Worm (Caenorhabditis elegans) whole organism, L3 larva: Measurements from ENCODE around the gene C42D8.1.

ENCODE experiments used
- ZK546.5 ChIP-seq: sonication (generic microtip); optimal IDR thresholded peaks from 2 replicates; lab custom pipeline; 2017; ENCODE audit warnings: missing biosample characterization, missing genetic modification characterization
- aly-2 ChIP-seq: fragments of 150-350 bp; optimal IDR thresholded peaks from 2 replicates; lab custom pipeline; 2014; ENCODE audit warnings: missing biosample characterization, missing genetic modification characterization
- ama-1 ChIP-seq: fragments of 150-350 bp; optimal IDR thresholded peaks from 2 replicates; lab custom pipeline; 2018
- ceh-9 ChIP-seq: sonication (generic microtip); optimal IDR thresholded peaks from 2 replicates; lab custom pipeline; 2018; ENCODE audit warnings: missing biosample characterization, missing genetic modification characterization
- elt-1 ChIP-seq: fragments of 150-350 bp; optimal IDR thresholded peaks from 2 replicates; lab custom pipeline; 2014; ENCODE audit warnings: missing biosample characterization, missing genetic modification characterization
- elt-3 ChIP-seq, 3 experiments: fragments of 150-350 bp in 1 of 3; sonication (generic microtip) in 2 of 3; optimal IDR thresholded peaks; 2 replicates in 2 of 3; 4 replicates in 1 of 3; lab custom pipeline; 2014 to 2017; ENCODE audit warnings: missing biosample characterization in 3 of 3, missing genetic modification characterization in 3 of 3
- hmg-11 ChIP-seq: sonication (generic microtip); optimal IDR thresholded peaks from 2 replicates; lab custom pipeline; 2016; ENCODE audit warnings: missing genetic modification characterization, missing compliant biosample characterization
- jun-1 ChIP-seq: fragments of 150-350 bp; optimal IDR thresholded peaks from 2 replicates; lab custom pipeline; 2014; ENCODE audit warnings: missing biosample characterization, missing genetic modification reagents, missing genetic modification characterization
- lin-15B ChIP-seq: fragments of 150-350 bp; optimal IDR thresholded peaks from 2 replicates; lab custom pipeline; 2014; ENCODE audit warnings: missing biosample characterization, missing genetic modification characterization
- lin-39 ChIP-seq: fragments of 150-350 bp; optimal IDR thresholded peaks from 2 replicates; lab custom pipeline; 2018; ENCODE audit warnings: missing biosample characterization, missing genetic modification reagents, missing genetic modification characterization
- mdl-1 ChIP-seq: fragments of 150-350 bp; optimal IDR thresholded peaks from 2 replicates; lab custom pipeline; 2014; ENCODE audit warnings: missing biosample characterization, missing genetic modification characterization
- mml-1 ChIP-seq: fragments of 150-350 bp; sonication (generic microtip); optimal IDR thresholded peaks from 3 replicates; lab custom pipeline; 2014; ENCODE audit warnings: missing biosample characterization, missing genetic modification characterization
- nfya-1 ChIP-seq: sonication (generic microtip); optimal IDR thresholded peaks from 2 replicates; lab custom pipeline; 2017; ENCODE audit warnings: missing genetic modification characterization, mild to moderate bottlenecking, missing compliant biosample characterization, antibody characterized with exemption, moderate library complexity; ENCODE audit not compliant: insufficient read depth
- nhr-237 ChIP-seq: fragments of 150-350 bp; optimal IDR thresholded peaks from 2 replicates; lab custom pipeline; 2014; ENCODE audit warnings: missing biosample characterization, missing genetic modification characterization
- nhr-25 ChIP-seq: sonication (generic microtip); optimal IDR thresholded peaks from 2 replicates; lab custom pipeline; 2017; ENCODE audit warnings: missing biosample characterization, missing genetic modification characterization
- nhr-28 ChIP-seq: fragments of 150-350 bp; optimal IDR thresholded peaks from 2 replicates; lab custom pipeline; 2014; ENCODE audit warnings: missing biosample characterization, missing genetic modification characterization
- nhr-43 ChIP-seq: sonication (generic microtip); optimal IDR thresholded peaks from 2 replicates; lab custom pipeline; 2016; ENCODE audit warnings: mild to moderate bottlenecking, missing genetic modification characterization, missing compliant biosample characterization; ENCODE audit not compliant: poor library complexity, severe bottlenecking
- nhr-67 ChIP-seq: fragments of 150-350 bp; optimal IDR thresholded peaks from 2 replicates; lab custom pipeline; 2014; ENCODE audit warnings: missing biosample characterization, missing genetic modification characterization
- nhr-76 ChIP-seq: fragments of 150-350 bp; sonication (generic microtip); optimal IDR thresholded peaks from 5 replicates; lab custom pipeline; 2014; ENCODE audit warnings: missing biosample characterization, missing genetic modification characterization
- pha-4 ChIP-seq: fragments of 150-350 bp; optimal IDR thresholded peaks from 2 replicates; lab custom pipeline; 2014; ENCODE audit warnings: missing biosample characterization, missing genetic modification reagents, missing genetic modification characterization
- pqm-1 ChIP-seq: fragments of 150-350 bp; optimal IDR thresholded peaks from 2 replicates; lab custom pipeline; 2017; ENCODE audit warnings: missing biosample characterization, missing genetic modification characterization, inconsistent platforms
- sea-2 ChIP-seq: fragments of 150-350 bp; sonication (generic microtip); optimal IDR thresholded peaks from 4 replicates; lab custom pipeline; 2014; ENCODE audit warnings: missing biosample characterization, missing genetic modification reagents, missing genetic modification characterization
- skn-1 ChIP-seq: fragments of 150-350 bp; optimal IDR thresholded peaks from 2 replicates; lab custom pipeline; 2014; ENCODE audit warnings: missing biosample characterization, missing genetic modification characterization
- unc-39 ChIP-seq: sonication (generic microtip); optimal IDR thresholded peaks from 4 replicates; lab custom pipeline; 2017; ENCODE audit warnings: missing biosample characterization, missing genetic modification characterization
- zag-1 ChIP-seq: fragments of 150-350 bp; optimal IDR thresholded peaks from 2 replicates; lab custom pipeline; 2014; ENCODE audit warnings: missing biosample characterization, missing genetic modification characterization

C42D8.1 gene

ce11 chrX:5122791-5123414 lies 13.6 kb downstream of the C42D8.1 start (continued):
- peak; percentile 30 for TF ChIP-seq pqm-1 (tag; lab: Kevin White, UChicago)

ce11 chrX:5124288-5124687 lies 15.0 kb downstream of the C42D8.1 start:
- TF ChIP-seq skn-1 (tag; lab: Kevin White, UChicago) (no peak), ama-1 (lab: Kevin White, UChicago) (no peak), pqm-1 (tag; lab: Kevin White, UChicago) (no peak), nhr-25 (peak; percentile 31), sea-2 (GFP tag; lab: Kevin White, UChicago) (no peak)

ce11 chrX:5129447-5129846 lies 20.1 kb downstream of the C42D8.1 start:
- TF ChIP-seq elt-3 (tag; optimal IDR thresholded peaks at IDR 0.05; lab: Kevin White, UChicago) (no peak), nhr-25 (no peak), skn-1 (tag; lab: Kevin White, UChicago) (no peak), zag-1 (tag; lab: Kevin White, UChicago) (no peak), sea-2 (GFP tag; lab: Kevin White, UChicago) (no peak), mdl-1 (no peak), nhr-67 (tag; lab: Kevin White, UChicago) (no peak), lin-39 (no peak), aly-2 (no peak)

ce11 chrX:5131760-5132159 lies 22.5 kb downstream of the C42D8.1 start:
- no peak for TF ChIP-seq ZK546.5 (tag; lab: Kevin White, UChicago)
- no peak for TF ChIP-seq jun-1 (tag; lab: Kevin White, UChicago)

ce11 chrX:5133980-5134379 lies 24.7 kb downstream of the C42D8.1 start, which contains the start of gene tbc-7:
Gene tbc-7, plus strand, starts transcription at chrX:5134280.
- TF ChIP-seq lin-15B (tag; lab: Kevin White, UChicago), result no peak
- TF ChIP-seq nhr-76 (tag; lab: Kevin White, UChicago), result no peak
- no peak for TF ChIP-seq aly-2
- TF ChIP-seq nhr-43 (tag; lab: Kevin White, UChicago), result no peak
- TF ChIP-seq, all 47 proteins: peak for 0

ce11 chrX:5135548-5135947 lies 26.2 kb downstream of the C42D8.1 start:
- no peak for TF ChIP-seq nhr-237 (tag; lab: Kevin White, UChicago)
- peak; percentile 0 for TF ChIP-seq ama-1 (lab: Kevin White, UChicago)
- peak; percentile 24 for TF ChIP-seq nhr-25
- TF ChIP-seq nhr-67 (tag; lab: Kevin White, UChicago), result no peak

ce11 chrX:5137716-5138470 lies 28.6 kb downstream of the C42D8.1 start:
- no peak for TF ChIP-seq unc-39 (tag; lab: Kevin White, UChicago)
- no peak for TF ChIP-seq ceh-9
- TF ChIP-seq nfya-1 (tag; lab: Kevin White, UChicago), result no peak
- peak; percentile 57 for TF ChIP-seq nhr-25
- no peak for TF ChIP-seq lin-15B (tag; lab: Kevin White, UChicago)
- peak; percentile 8 for TF ChIP-seq elt-1
- no peak for TF ChIP-seq mml-1 (tag; lab: Kevin White, UChicago)
- TF ChIP-seq nhr-28, result no peak
- TF ChIP-seq zag-1 (tag; lab: Kevin White, UChicago), result no peak
- TF ChIP-seq aly-2, result no peak

- TF ChIP-seq nfya-1 (tag; lab: Kevin White, UChicago), result peak; percentile 43
- peak; percentile 76 for TF ChIP-seq hmg-11 (tag; lab: Kevin White, UChicago)
- TF ChIP-seq pha-4 (tag; lab: Kevin White, UChicago), result no peak
These were observed 30.9 kb downstream of the C42D8.1 start for ce11 chrX:5140177-5140576.
